Worm (Caenorhabditis elegans) whole organism, late embryonic: ENCODE measurements around the gene F49C5.10.

Experiments
- C08G9.2 ChIP-seq: sonication (generic microtip); optimal IDR thresholded peaks from 2 replicates; lab custom pipeline; 2016; ENCODE audit warnings: mild to moderate bottlenecking, missing genetic modification characterization, moderate library complexity, missing compliant biosample characterization
- T23F11.4 ChIP-seq: fragments of 200-800 bp; sonication (Bioruptor generic); optimal IDR thresholded peaks from 2 replicates; lab custom pipeline; 2018; ENCODE audit warnings: mild to moderate bottlenecking, missing genetic modification characterization, missing compliant biosample characterization
- Y22D7AL.16 ChIP-seq: sonication (generic microtip); optimal IDR thresholded peaks from 2 replicates; lab custom pipeline; 2016; ENCODE audit warnings: missing genetic modification characterization, missing compliant biosample characterization
- ceh-14 ChIP-seq: sonication (generic microtip); optimal IDR thresholded peaks from 2 replicates; lab custom pipeline; 2016; ENCODE audit warnings: missing genotype, missing genetic modification characterization, missing compliant biosample characterization
- ceh-19 ChIP-seq: fragments of 200-800 bp; sonication (Bioruptor generic); optimal IDR thresholded peaks from 2 replicates; lab custom pipeline; 2018; ENCODE audit warnings: mild to moderate bottlenecking, missing genetic modification characterization, missing compliant biosample characterization
- ceh-30 ChIP-seq: fragments of 150-350 bp; optimal IDR thresholded peaks from 2 replicates; lab custom pipeline; 2014; ENCODE audit warnings: missing biosample characterization, missing genetic modification characterization
- ceh-31 ChIP-seq: sonication (generic microtip); optimal IDR thresholded peaks from 2 replicates; lab custom pipeline; 2016; ENCODE audit warnings: missing genetic modification characterization, missing compliant biosample characterization
- ceh-34 ChIP-seq: sonication (generic microtip); optimal IDR thresholded peaks from 2 replicates; lab custom pipeline; 2016; ENCODE audit warnings: mild to moderate bottlenecking, missing genetic modification characterization, missing compliant biosample characterization
- ceh-45 ChIP-seq: fragments of 200-800 bp; sonication (Bioruptor generic); IDR thresholded peaks from 2 replicates; pipeline ENCODE4 v1.3.6; 2022; ENCODE audit warnings: missing genetic modification reagents, missing genetic modification characterization, missing compliant biosample characterization
- ceh-9 ChIP-seq: sonication (generic microtip); optimal IDR thresholded peaks from 2 replicates; lab custom pipeline; 2016; ENCODE audit warnings: mild to moderate bottlenecking, missing genetic modification characterization, inconsistent platforms, missing compliant biosample characterization
- che-1 ChIP-seq: sonication (generic microtip); optimal IDR thresholded peaks from 2 replicates; lab custom pipeline; 2016; ENCODE audit warnings: mild to moderate bottlenecking, missing genetic modification characterization, missing compliant biosample characterization
- elt-4 ChIP-seq: sonication (generic microtip); optimal IDR thresholded peaks from 2 replicates; lab custom pipeline; 2016; ENCODE audit warnings: missing genetic modification characterization, missing compliant biosample characterization
- eyg-1 ChIP-seq: sonication (generic microtip); optimal IDR thresholded peaks from 2 replicates; lab custom pipeline; 2016; ENCODE audit warnings: missing genotype, missing genetic modification characterization, missing compliant biosample characterization
- fkh-6 ChIP-seq: sonication (generic microtip); optimal IDR thresholded peaks from 2 replicates; lab custom pipeline; 2016; ENCODE audit warnings: missing genetic modification characterization, missing compliant biosample characterization
- hlh-13 ChIP-seq: fragments of 200-800 bp; sonication (Bioruptor generic); optimal IDR thresholded peaks from 2 replicates; lab custom pipeline; 2018; ENCODE audit warnings: mild to moderate bottlenecking, missing genetic modification characterization, missing compliant biosample characterization
- hlh-15 ChIP-seq: sonication (generic microtip); optimal IDR thresholded peaks from 2 replicates; lab custom pipeline; 2016; ENCODE audit warnings: missing genetic modification characterization, missing compliant biosample characterization
- hlh-6 ChIP-seq: sonication (generic microtip); optimal IDR thresholded peaks from 2 replicates; lab custom pipeline; 2016; ENCODE audit warnings: missing genotype, missing genetic modification characterization, missing compliant biosample characterization
- lin-11 ChIP-seq: fragments of 200-800 bp; sonication (Bioruptor generic); optimal IDR thresholded peaks from 2 replicates; lab custom pipeline; 2018; ENCODE audit warnings: mild to moderate bottlenecking, missing genetic modification characterization, missing compliant biosample characterization
- mec-3 ChIP-seq: sonication (generic microtip); optimal IDR thresholded peaks from 2 replicates; lab custom pipeline; 2016; ENCODE audit warnings: borderline replicate concordance, missing genetic modification characterization, missing compliant biosample characterization
- nhr-11 ChIP-seq: fragments of 150-350 bp; optimal IDR thresholded peaks from 2 replicates; lab custom pipeline; 2014; ENCODE audit warnings: missing biosample characterization, missing genetic modification characterization
- nhr-232 ChIP-seq: sonication (generic microtip); optimal IDR thresholded peaks from 2 replicates; lab custom pipeline; 2016; ENCODE audit warnings: missing genetic modification characterization, missing compliant biosample characterization
- npax-4 ChIP-seq: sonication (generic microtip); optimal IDR thresholded peaks from 2 replicates; lab custom pipeline; 2016; ENCODE audit warnings: missing genetic modification characterization, missing compliant biosample characterization
- odd-2 ChIP-seq: sonication (generic microtip); optimal IDR thresholded peaks from 2 replicates; lab custom pipeline; 2017; ENCODE audit warnings: antibody characterized with exemption, mild to moderate bottlenecking, missing genetic modification characterization, missing compliant biosample characterization
- pag-3 ChIP-seq: sonication (generic microtip); optimal IDR thresholded peaks from 2 replicates; lab custom pipeline; 2016; ENCODE audit warnings: missing compliant biosample characterization, missing genetic modification characterization, borderline replicate concordance
- pat-9 ChIP-seq: fragments of 200-800 bp; sonication (Bioruptor generic); optimal IDR thresholded peaks from 2 replicates; lab custom pipeline; 2018; ENCODE audit warnings: mild to moderate bottlenecking, missing genetic modification characterization, moderate library complexity, missing compliant biosample characterization
- pha-2 ChIP-seq: sonication (generic microtip); optimal IDR thresholded peaks from 2 replicates; lab custom pipeline; 2017; ENCODE audit warnings: mild to moderate bottlenecking, missing genetic modification characterization, missing compliant biosample characterization
- pha-4 ChIP-seq: fragments of 150-350 bp; optimal IDR thresholded peaks from 2 replicates; lab custom pipeline; 2018; ENCODE audit warnings: missing biosample characterization, missing genetic modification reagents, missing genetic modification characterization
- pqm-1 ChIP-seq: sonication (generic microtip); optimal IDR thresholded peaks from 2 replicates; lab custom pipeline; 2016; ENCODE audit warnings: missing genetic modification characterization, missing compliant biosample characterization
- pros-1 ChIP-seq: fragments of 150-350 bp; optimal IDR thresholded peaks from 2 replicates; lab custom pipeline; 2014; ENCODE audit warnings: missing biosample characterization, missing genetic modification reagents, missing genetic modification characterization
- ref-2 ChIP-seq: sonication (generic microtip); optimal IDR thresholded peaks from 2 replicates; lab custom pipeline; 2016; ENCODE audit warnings: missing genetic modification characterization, missing compliant biosample characterization
- rnt-1 ChIP-seq: sonication (generic microtip); optimal IDR thresholded peaks from 2 replicates; lab custom pipeline; 2016; ENCODE audit warnings: missing genetic modification characterization, missing compliant biosample characterization
- sox-2 ChIP-seq: fragments of 200-800 bp; sonication (Bioruptor generic); IDR thresholded peaks from 2 replicates; pipeline ENCODE4 v1.3.6; 2022; ENCODE audit warnings: missing genetic modification reagents, missing genetic modification characterization, missing compliant biosample characterization
- sox-4 ChIP-seq: sonication (generic microtip); optimal IDR thresholded peaks from 2 replicates; lab custom pipeline; 2017; ENCODE audit warnings: mild to moderate bottlenecking, missing genetic modification characterization, inconsistent platforms, missing compliant biosample characterization
- syd-9 ChIP-seq: sonication (generic microtip); optimal IDR thresholded peaks from 2 replicates; lab custom pipeline; 2016; ENCODE audit warnings: mild to moderate bottlenecking, missing genetic modification characterization, moderate library complexity, missing compliant biosample characterization
- tbx-2 ChIP-seq: sonication (generic microtip); optimal IDR thresholded peaks from 2 replicates; lab custom pipeline; 2016; ENCODE audit warnings: missing genetic modification characterization, missing compliant biosample characterization
- unc-3 ChIP-seq, 2 experiments: fragments of 200-800 bp in 1 of 2; sonication (Bioruptor generic) in 1 of 2; sonication (generic microtip) in 1 of 2; conservative IDR thresholded peaks in 1 of 2; optimal IDR thresholded peaks in 1 of 2; 2 replicates each; pipeline versions ENCODE4 v1.3.6 to Lab custom; 2016 to 2022; ENCODE audit warnings: missing compliant biosample characterization in 2 of 2, missing genetic modification characterization in 2 of 2, missing genetic modification reagents in 1 of 2
- unc-42 ChIP-seq: sonication (generic microtip); optimal IDR thresholded peaks from 2 replicates; lab custom pipeline; 2016; ENCODE audit warnings: missing genotype, missing genetic modification characterization, missing compliant biosample characterization
- zip-5 ChIP-seq: sonication (generic microtip); optimal IDR thresholded peaks from 2 replicates; lab custom pipeline; 2016; ENCODE audit warnings: missing genetic modification characterization, missing compliant biosample characterization
- ztf-16 ChIP-seq: sonication (generic microtip); optimal IDR thresholded peaks from 2 replicates; lab custom pipeline; 2017; ENCODE audit warnings: missing genetic modification characterization, missing compliant biosample characterization

F49C5.10 gene

ce11 chrII:12506511-12506910, 40.0 kb upstream of the F49C5.10 start:
- TF ChIP-seq hlh-6: no peak
- TF ChIP-seq sox-2 (GFP tag; lab: Robert Waterston, UW): no peak
- no peak for TF ChIP-seq ztf-16 (tag; lab: Kevin White, UChicago)
- no peak for TF ChIP-seq mec-3 (tag; lab: Kevin White, UChicago)
- TF ChIP-seq ref-2 (tag; lab: Kevin White, UChicago): no peak
- no peak for TF ChIP-seq ceh-14 (tag; lab: Kevin White, UChicago)
- TF ChIP-seq unc-3 (GFP tag; conservative IDR thresholded peaks at IDR 0.05; lab: Robert Waterston, UW): no peak
- TF ChIP-seq unc-3 (tag; optimal IDR thresholded peaks at IDR 0.05; lab: Kevin White, UChicago): no peak
- TF ChIP-seq Y22D7AL.16 (tag; lab: Kevin White, UChicago): no peak
- TF ChIP-seq pha-4: no peak

- TF ChIP-seq che-1 (tag; lab: Kevin White, UChicago) (no peak), ceh-45 (GFP tag; lab: Robert Waterston, UW) (no peak)
Measured at ce11 chrII:12507038-12507437, 39.5 kb upstream of the F49C5.10 start, which contains the start of gene srh-68. Gene srh-68 (plus strand): TSS chrII:12507338.

- no peak for TF ChIP-seq pag-3
- TF ChIP-seq ceh-31 (tag; lab: Kevin White, UChicago): no peak
- no peak for TF ChIP-seq sox-2 (GFP tag; lab: Robert Waterston, UW)
- no peak for TF ChIP-seq unc-3 (GFP tag; conservative IDR thresholded peaks at IDR 0.05; lab: Robert Waterston, UW)
- no peak for TF ChIP-seq unc-3 (tag; optimal IDR thresholded peaks at IDR 0.05; lab: Kevin White, UChicago)
- no peak for TF ChIP-seq Y22D7AL.16 (tag; lab: Kevin White, UChicago)
- TF ChIP-seq pros-1 (tag; lab: Kevin White, UChicago): no peak
- TF ChIP-seq pha-2 (tag; lab: Kevin White, UChicago): no peak
- no peak for TF ChIP-seq T23F11.4 (GFP tag; lab: Kevin White, UChicago)
- TF ChIP-seq unc-42 (tag; lab: Kevin White, UChicago): no peak
- TF ChIP-seq rnt-1 (tag; lab: Kevin White, UChicago): no peak
- TF ChIP-seq nhr-11: no peak
- no peak for TF ChIP-seq odd-2
- no peak for TF ChIP-seq ceh-34 (tag; lab: Kevin White, UChicago)
- no peak for TF ChIP-seq ceh-9 (tag; lab: Kevin White, UChicago)
Measured at ce11 chrII:12508650-12509049, 37.9 kb upstream of the F49C5.10 start, which contains the start of gene srh-67. Gene srh-67 (plus strand): TSS chrII:12508950.

ce11 chrII:12511866-12512265, 34.7 kb upstream of the F49C5.10 start, which contains the start of gene srh-73:
Gene srh-73 (plus strand): TSS chrII:12512166.
- no peak for TF ChIP-seq pha-2 (tag; lab: Kevin White, UChicago)
- no peak for TF ChIP-seq ceh-45 (GFP tag; lab: Robert Waterston, UW)
- no peak for TF ChIP-seq hlh-15 (tag; lab: Kevin White, UChicago)

- TF ChIP-seq fkh-6 (no peak), elt-4 (tag; lab: Kevin White, UChicago) (no peak), tbx-2 (tag; lab: Kevin White, UChicago) (no peak), zip-5 (tag; lab: Kevin White, UChicago) (no peak), ceh-9 (tag; lab: Kevin White, UChicago) (no peak), sox-4 (tag; lab: Kevin White, UChicago) (no peak), syd-9 (no peak), ceh-31 (tag; lab: Kevin White, UChicago) (no peak), eyg-1 (tag; lab: Kevin White, UChicago) (no peak), odd-2 (no peak)
Measured at ce11 chrII:12514620-12515019, 31.9 kb upstream of the F49C5.10 start, which contains the start of gene srh-69. Gene srh-69 (minus strand): TSS chrII:12514720.

- TF ChIP-seq hlh-13 (GFP tag; lab: Kevin White, UChicago): no peak
- TF ChIP-seq npax-4: no peak
- TF ChIP-seq ceh-31 (tag; lab: Kevin White, UChicago): no peak
- no peak for TF ChIP-seq zip-5 (tag; lab: Kevin White, UChicago)
- TF ChIP-seq odd-2: no peak
- TF ChIP-seq nhr-232: no peak
- TF ChIP-seq ceh-30: no peak
- TF ChIP-seq pqm-1: no peak
- no peak for TF ChIP-seq lin-11 (tag; lab: Kevin White, UChicago)
- TF ChIP-seq pat-9 (tag; lab: Kevin White, UChicago): no peak
- TF ChIP-seq pha-4: no peak
- no peak for TF ChIP-seq C08G9.2 (tag; lab: Kevin White, UChicago)
- no peak for TF ChIP-seq ceh-19 (GFP tag; lab: Kevin White, UChicago)
Measured at ce11 chrII:12516313-12516712, 30.2 kb upstream of the F49C5.10 start, which contains the start of gene srh-61. Gene srh-61 (minus strand): TSS chrII:12516413.
